Fruit fly (Drosophila melanogaster) whole organism, prepupa: Measurements from ENCODE around the gene Fer3HCH.

Experiments used
- CG10669 ChIP-seq: fragments of 200-800 bp; sonication (Bioruptor generic); optimal IDR thresholded peaks from 3 replicates; lab custom pipeline; 2018; ENCODE audit warnings: missing biosample characterization, mild to moderate bottlenecking, missing genetic modification characterization, moderate library complexity
- CG11762 ChIP-seq: fragments of 200-800 bp; sonication (Bioruptor generic); optimal IDR thresholded peaks from 3 replicates; lab custom pipeline; 2016; ENCODE audit warnings: missing biosample characterization, missing genetic modification characterization; ENCODE audit not compliant: insufficient read depth
- CG15336 ChIP-seq: fragments of 200-800 bp; sonication (Bioruptor generic); IDR thresholded peaks from 2 replicates; pipeline ENCODE4 v1.3.6; 2022; ENCODE audit warnings: missing biosample characterization, missing genetic modification characterization
- CG16779 ChIP-seq: fragments of 200-800 bp; sonication (Bioruptor generic); optimal IDR thresholded peaks from 3 replicates; lab custom pipeline; 2017; ENCODE audit warnings: missing biosample characterization, mild to moderate bottlenecking, missing genetic modification characterization
- CG6854 ChIP-seq: fragments of 200-800 bp; sonication (Bioruptor generic); optimal IDR thresholded peaks from 2 replicates; lab custom pipeline; 2017; ENCODE audit warnings: missing biosample characterization, mild to moderate bottlenecking, missing genetic modification characterization
- CG8319 ChIP-seq: fragments of 200-800 bp; sonication (Bioruptor generic); optimal IDR thresholded peaks from 3 replicates; lab custom pipeline; 2016; ENCODE audit warnings: missing biosample characterization, missing genetic modification characterization
- CG8632 ChIP-seq: fragments of 200-800 bp; sonication (Bioruptor generic); optimal IDR thresholded peaks from 3 replicates; lab custom pipeline; 2016; ENCODE audit warnings: missing biosample characterization, missing genetic modification characterization
- dsx ChIP-seq: fragments of 200-800 bp; optimal IDR thresholded peaks from 3 replicates; lab custom pipeline; 2019; ENCODE audit warnings: missing biosample characterization, mild to moderate bottlenecking, missing genetic modification characterization, moderate library complexity; ENCODE audit not compliant: poor library complexity, severe bottlenecking
- fkh ChIP-seq: fragments of 200-800 bp; sonication (Bioruptor generic); optimal IDR thresholded peaks from 3 replicates; lab custom pipeline; 2017; ENCODE audit warnings: missing biosample characterization, mild to moderate bottlenecking, missing genetic modification characterization, moderate library complexity
- net ChIP-seq: fragments of 200-800 bp; sonication (Bioruptor generic); optimal IDR thresholded peaks from 3 replicates; lab custom pipeline; 2016; ENCODE audit warnings: missing biosample characterization, missing genetic modification characterization
- spab ChIP-seq: fragments of 200-800 bp; sonication (Bioruptor generic); optimal IDR thresholded peaks from 2 replicates; lab custom pipeline; 2017; ENCODE audit warnings: missing biosample characterization, mild to moderate bottlenecking, missing genetic modification characterization, missing genetic modification reagents

DNA sequence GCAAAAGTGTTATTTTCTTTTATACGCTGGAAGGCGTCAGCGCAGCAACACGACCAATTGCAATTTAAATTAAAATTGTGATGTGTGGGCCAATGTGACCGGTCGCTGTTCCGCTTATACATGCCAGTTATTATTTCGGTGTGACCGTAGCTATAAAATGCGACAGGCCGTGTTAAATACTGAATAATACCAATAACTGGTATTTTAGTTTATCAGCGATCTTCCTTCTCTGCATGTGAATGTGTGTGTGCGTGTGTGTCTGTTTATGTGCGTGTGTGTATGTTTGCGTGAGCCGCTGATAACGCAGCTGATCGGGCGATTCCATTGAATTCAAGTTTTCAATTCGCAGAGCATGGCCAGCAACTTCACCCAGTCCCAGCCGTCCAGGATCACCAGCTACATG lies 20.8 kb upstream of the Fer3HCH start, which contains the start of the genes CG32638, CG15717 and MFS10:
- TF ChIP-seq CG16779 (tag; lab: Kevin White, UChicago) (no peak), CG10669 (GFP tag; lab: Kevin White, UChicago) (no peak), CG15336 (GFP tag; lab: Robert Waterston, UW) (no peak; the same call in 1 of the 2 replicates), CG6854 (no peak), fkh (GFP tag; lab: Kevin White, UChicago) (peak; percentile 54), CG11762 (no peak), CG8319 (GFP tag; lab: Kevin White, UChicago) (no peak), dsx (GFP tag; lab: Kevin White, UChicago) (peak; percentile 14), spab (GFP tag; lab: Kevin White, UChicago) (no peak), net (GFP tag; lab: Kevin White, UChicago) (no peak), CG8632 (no peak)
